Worm (Caenorhabditis elegans): ENCODE data around the gene vps-45.

vps-45 gene

ce11 chrX:949466-949865, 25.2 kb downstream of the vps-45 start (continued):
- TF ChIP-seq sox-4 (tag; optimal IDR thresholded peaks at IDR 0.05) (peak; percentile 43), hlh-15 (tag; optimal IDR thresholded peaks at IDR 0.05) (no peak), unc-3 (GFP tag; conservative IDR thresholded peaks at IDR 0.05) (no peak), unc-3 (tag; optimal IDR thresholded peaks at IDR 0.05) (peak; percentile 72), ztf-16 (tag; optimal IDR thresholded peaks at IDR 0.05) (peak; percentile 64), pqm-1 (tag; optimal IDR thresholded peaks at IDR 0.05) (no peak), dve-1 (tag; optimal IDR thresholded peaks at IDR 0.05) (peak; percentile 94), gmeb-2 (tag; optimal IDR thresholded peaks at IDR 0.05) (peak; percentile 1), ceh-18 (tag; optimal IDR thresholded peaks at IDR 0.05) (peak; percentile 96), hlh-13 (GFP tag; optimal IDR thresholded peaks at IDR 0.05) (no peak), npax-4 (tag; optimal IDR thresholded peaks at IDR 0.05) (no peak), ceh-34 (tag; optimal IDR thresholded peaks at IDR 0.05) (peak; percentile 95), sdc-2 (tag; optimal IDR thresholded peaks at IDR 0.05) (peak; percentile 90), K02D7.2 (tag; optimal IDR thresholded peaks at IDR 0.05) (no peak), unc-86 (tag; optimal IDR thresholded peaks at IDR 0.05) (peak; percentile 51), elt-4 (tag; optimal IDR thresholded peaks at IDR 0.05) (no peak), elt-2 (tag; optimal IDR thresholded peaks at IDR 0.05) (peak; percentile 35), tbx-7 (tag; optimal IDR thresholded peaks at IDR 0.05) (peak; percentile 0), pag-3 (tag; optimal IDR thresholded peaks at IDR 0.05; ENCODE audit: borderline replicate concordance) (peak; percentile 81), C38D4.7 (GFP tag; optimal IDR thresholded peaks at IDR 0.05) (no peak), tbx-2 (tag; optimal IDR thresholded peaks at IDR 0.05) (peak; percentile 95), fkh-6 (tag; optimal IDR thresholded peaks at IDR 0.05) (peak; percentile 27), ceh-2 (tag; optimal IDR thresholded peaks at IDR 0.05) (peak; percentile 83), pros-1 (tag; optimal IDR thresholded peaks at IDR 0.05) (peak; percentile 98), madf-2 (tag; optimal IDR thresholded peaks at IDR 0.05) (peak; percentile 49), ceh-45 (GFP tag; IDR thresholded peaks at IDR 0.05) (no peak), che-1 (tag; optimal IDR thresholded peaks at IDR 0.05) (no peak), T23F11.4 (GFP tag; optimal IDR thresholded peaks at IDR 0.05) (peak; percentile 39), unc-42 (tag; optimal IDR thresholded peaks at IDR 0.05) (peak; percentile 91), nfya-1 (tag; optimal IDR thresholded peaks at IDR 0.05) (peak; percentile 96), ets-4 (tag; optimal IDR thresholded peaks at IDR 0.05) (peak; percentile 42), unc-55 (GFP tag; optimal IDR thresholded peaks at IDR 0.05) (peak; percentile 93), eyg-1 (tag; optimal IDR thresholded peaks at IDR 0.05) (peak; percentile 49), ref-2 (tag; optimal IDR thresholded peaks at IDR 0.05) (peak; percentile 94), ceh-24 (tag; optimal IDR thresholded peaks at IDR 0.05) (no peak), ceh-6 (GFP tag; optimal IDR thresholded peaks at IDR 0.05) (peak; percentile 55), nhr-232 (tag; optimal IDR thresholded peaks at IDR 0.05) (peak; percentile 34)

ce11 chrX:948783-949182, 25.9 kb downstream of the vps-45 start, which contains the start of gene sms-2:
TSS of gene sms-2 (minus strand) at chrX:948883.
- no peak for TF ChIP-seq ama-1 (optimal IDR thresholded peaks at IDR 0.05)
- TF ChIP-seq ceh-14 (tag; optimal IDR thresholded peaks at IDR 0.05): no peak
- no peak for TF ChIP-seq K09A11.1 (tag; optimal IDR thresholded peaks at IDR 0.05; ENCODE audit: insufficient read depth)
- TF ChIP-seq nhr-11 (tag; optimal IDR thresholded peaks at IDR 0.05): no peak
- TF ChIP-seq C38D4.7 (GFP tag; optimal IDR thresholded peaks at IDR 0.05): no peak
- no peak for TF ChIP-seq pros-1 (tag; optimal IDR thresholded peaks at IDR 0.05)
- no peak for TF ChIP-seq ahr-1 (tag; optimal IDR thresholded peaks at IDR 0.05)
- no peak for TF ChIP-seq F13H6.1 (tag; optimal IDR thresholded peaks at IDR 0.05)
- no peak for TF ChIP-seq ceh-31 (tag; optimal IDR thresholded peaks at IDR 0.05)
- no peak for TF ChIP-seq unc-86 (tag; optimal IDR thresholded peaks at IDR 0.05)
- no peak for TF ChIP-seq T23F11.4 (GFP tag; optimal IDR thresholded peaks at IDR 0.05)
- no peak for TF ChIP-seq elt-4 (tag; optimal IDR thresholded peaks at IDR 0.05)
- no peak for TF ChIP-seq sdc-2 (tag; optimal IDR thresholded peaks at IDR 0.05)
- no peak for TF ChIP-seq che-1 (tag; optimal IDR thresholded peaks at IDR 0.05)
- no peak for TF ChIP-seq mec-3 (tag; optimal IDR thresholded peaks at IDR 0.05; ENCODE audit: borderline replicate concordance)
- TF ChIP-seq odd-2 (tag; optimal IDR thresholded peaks at IDR 0.05): no peak
- no peak for TF ChIP-seq C08G9.2 (tag; optimal IDR thresholded peaks at IDR 0.05)
